Fruit fly (Drosophila melanogaster): ENCODE results near the gene Hmgcr.

The Hmgcr gene

DNA sequence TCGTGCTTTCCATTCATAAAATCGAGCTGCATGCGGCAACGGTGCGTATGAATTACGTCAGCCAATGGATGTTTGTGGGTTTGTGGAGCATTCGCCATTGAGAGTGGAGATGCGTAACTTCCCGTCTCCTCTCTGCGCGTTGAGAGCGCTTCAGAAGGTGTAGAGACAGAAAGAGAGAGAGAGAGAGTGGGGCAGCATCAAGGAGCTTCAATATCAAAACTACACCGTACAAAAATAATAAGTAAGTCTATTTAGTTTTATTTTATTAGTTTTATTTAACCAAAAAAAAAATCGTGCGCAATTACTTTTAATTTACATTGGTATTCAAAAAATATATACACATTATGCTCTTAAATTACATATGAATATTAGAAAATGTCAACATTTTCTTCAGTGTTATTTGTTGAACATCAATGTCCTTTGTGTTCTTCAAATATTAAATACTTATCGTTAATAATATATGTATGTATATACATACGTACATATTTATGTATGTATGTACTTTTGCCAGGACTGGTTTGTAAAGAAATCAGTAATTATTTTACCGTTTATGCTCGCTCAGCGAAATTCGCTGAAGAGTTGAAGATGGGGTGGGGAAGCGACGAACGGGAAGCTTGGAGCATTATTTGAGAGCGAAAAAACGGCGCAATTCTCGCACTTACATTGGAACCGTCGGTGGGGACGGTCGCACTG, 10.3 kb upstream of the Hmgcr start, which contains the start of gene CG10365 (continued):
- no peak for TF ChIP-seq stwl (tag; optimal IDR thresholded peaks at IDR 0.05)
- TF ChIP-seq Ravus (GFP tag; IDR thresholded peaks at IDR 0.05) = peak; percentile 76
- no peak for TF ChIP-seq Bdp1 (GFP tag; optimal IDR thresholded peaks at IDR 0.05)
- no peak for TF ChIP-seq sima (GFP tag; optimal IDR thresholded peaks at IDR 0.05)
- peak; percentile 90 for TF ChIP-seq nmo (GFP tag; optimal IDR thresholded peaks at IDR 0.05)
- TF ChIP-seq CG10267 (tag; optimal IDR thresholded peaks at IDR 0.05) = peak; percentile 84
- TF ChIP-seq dan (GFP tag; IDR thresholded peaks at IDR 0.05) = no peak
- TF ChIP-seq Sox102F (GFP tag; optimal IDR thresholded peaks at IDR 0.05) = peak; percentile 93
- peak; percentile 70 for TF ChIP-seq CG11696 (GFP tag; IDR thresholded peaks at IDR 0.05)
- peak; percentile 95 for TF ChIP-seq CG15269 (tag; optimal IDR thresholded peaks at IDR 0.05)
- no peak for TF ChIP-seq CG8359 (GFP tag; optimal IDR thresholded peaks at IDR 0.05; ENCODE audit: borderline replicate concordance)
- no peak for TF ChIP-seq pros (GFP tag; optimal IDR thresholded peaks at IDR 0.05)
- no peak for TF ChIP-seq Dip3 (GFP tag; optimal IDR thresholded peaks at IDR 0.05)
- TF ChIP-seq CG13775 (GFP tag; optimal IDR thresholded peaks at IDR 0.05) = peak; percentile 71
- TF ChIP-seq MESR4 (GFP tag; optimal IDR thresholded peaks at IDR 0.05) = no peak
- TF ChIP-seq Bteb2 (GFP tag; optimal IDR thresholded peaks at IDR 0.05) = no peak
- TF ChIP-seq CG17912 (GFP tag; optimal IDR thresholded peaks at IDR 0.05) = no peak
- TF ChIP-seq Ets97D (GFP tag; optimal IDR thresholded peaks at IDR 0.05) = no peak
- TF ChIP-seq Sry-β (GFP tag; optimal IDR thresholded peaks at IDR 0.05) = no peak
- TF ChIP-seq CG34224 (GFP tag; IDR thresholded peaks at IDR 0.05; ENCODE audit: partially characterized antibody) = no peak
- no peak for TF ChIP-seq wek (GFP tag; optimal IDR thresholded peaks at IDR 0.05)
- no peak for TF ChIP-seq CG11398 (GFP tag; optimal IDR thresholded peaks at IDR 0.05)
- no peak for TF ChIP-seq CG14965 (GFP tag; optimal IDR thresholded peaks at IDR 0.05; ENCODE audit: borderline replicate concordance)
- TF ChIP-seq CG8765 (GFP tag; IDR thresholded peaks at IDR 0.05) = no peak
- no peak for TF ChIP-seq CG7963 (GFP tag; IDR thresholded peaks at IDR 0.05; ENCODE audit: partially characterized antibody)
- peak; percentile 50; the same call in 1 of the 2 replicates for TF ChIP-seq danr (GFP tag; IDR thresholded peaks at IDR 0.05)
- peak; percentile 96 for TF ChIP-seq CG7556 (GFP tag; optimal IDR thresholded peaks at IDR 0.05)
- TF ChIP-seq Fer1 (GFP tag; optimal IDR thresholded peaks at IDR 0.05) = peak; percentile 89
- TF ChIP-seq sqz (GFP tag; optimal IDR thresholded peaks at IDR 0.05) = peak; percentile 52
- peak; percentile 96 for TF ChIP-seq CG2678 (tag; optimal IDR thresholded peaks at IDR 0.05)
- peak; percentile 69 for TF ChIP-seq CG10543 (GFP tag; optimal IDR thresholded peaks at IDR 0.05)
- TF ChIP-seq ase (GFP tag; IDR thresholded peaks at IDR 0.05) = peak; percentile 58; the same call in 1 of the 3 replicates
- TF ChIP-seq CG17568 (GFP tag; optimal IDR thresholded peaks at IDR 0.05) = peak; percentile 55
- TF ChIP-seq Nf-YA (GFP tag; IDR thresholded peaks at IDR 0.05) = peak; percentile 82
- TF ChIP-seq CG11456 (GFP tag; IDR thresholded peaks at IDR 0.05) = peak; percentile 72
- peak; percentile 6 for TF ChIP-seq CG3838 (GFP tag; optimal IDR thresholded peaks at IDR 0.05)
- TF ChIP-seq Dll (GFP tag; IDR thresholded peaks at IDR 0.05; ENCODE audit: partially characterized antibody) = no peak
- TF ChIP-seq CG3847 (GFP tag; IDR thresholded peaks at IDR 0.05) = peak; percentile 81
- TF ChIP-seq wdn (GFP tag; IDR thresholded peaks at IDR 0.05) = peak; percentile 70
- peak; percentile 84 for TF ChIP-seq Hr3 (GFP tag; optimal IDR thresholded peaks at IDR 0.05)
- peak; percentile 68 for TF ChIP-seq abd-A (tag; optimal IDR thresholded peaks at IDR 0.05)
- TF ChIP-seq Sox100B (GFP tag; optimal IDR thresholded peaks at IDR 0.05) = peak; percentile 93
- TF ChIP-seq Hey (tag; optimal IDR thresholded peaks at IDR 0.05) = no peak
- no peak for TF ChIP-seq ham (GFP tag; IDR thresholded peaks at IDR 0.05)
- no peak for TF ChIP-seq Dfd (GFP tag; optimal IDR thresholded peaks at IDR 0.05)
- peak; percentile 26 for TF ChIP-seq dmrt11E (tag; optimal IDR thresholded peaks at IDR 0.05)
- TF ChIP-seq Aef1 (GFP tag; IDR thresholded peaks at IDR 0.05) = peak; percentile 78
- TF ChIP-seq CG2202 (tag; optimal IDR thresholded peaks at IDR 0.05) = no peak
- TF ChIP-seq CG15073 (GFP tag; optimal IDR thresholded peaks at IDR 0.05) = no peak
